Fruit fly (Drosophila melanogaster): ENCODE data around the gene cysu.

DNA sequence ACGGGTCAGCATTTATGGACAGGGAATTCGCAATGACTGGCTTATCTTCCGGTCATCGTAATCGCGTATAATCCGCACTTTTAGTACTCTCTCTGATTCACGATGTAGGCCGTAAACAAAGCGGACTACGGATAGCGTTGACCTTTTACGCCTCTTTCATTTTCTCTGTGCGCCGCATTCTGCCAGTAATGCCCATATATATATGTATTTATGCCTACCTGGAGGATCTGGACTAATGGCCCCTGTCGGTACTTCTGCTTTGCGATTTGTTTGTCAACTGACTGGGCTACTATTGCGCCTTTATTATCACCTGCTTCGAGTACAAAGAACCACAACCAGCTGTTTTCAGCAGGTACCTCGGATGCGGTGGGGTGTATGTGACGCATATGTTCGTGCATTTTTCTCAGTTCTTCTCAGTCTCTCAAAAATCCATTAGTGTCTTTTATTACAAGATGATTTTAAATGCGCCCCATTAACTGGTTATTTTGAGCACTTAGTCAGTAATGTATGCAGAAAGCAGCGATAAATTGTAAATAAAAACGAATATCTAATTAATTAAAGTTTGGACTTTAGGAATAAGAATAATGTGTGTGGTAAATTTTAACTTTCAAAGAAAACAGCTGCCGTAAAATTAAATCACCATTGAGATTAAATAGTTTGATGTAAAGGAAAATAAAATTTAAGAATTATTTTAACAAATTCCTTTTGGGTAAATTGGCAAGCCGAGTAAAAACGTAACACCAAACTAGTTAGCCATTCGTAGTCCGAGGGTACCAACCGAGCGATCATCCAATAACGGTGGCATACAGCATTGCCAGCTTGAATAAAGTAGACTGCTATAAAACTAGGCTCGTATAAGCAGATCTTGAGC is 31.0 kb upstream of the cysu start, which contains the start of gene CREG:
- TF ChIP-seq CG8478 (optimal IDR thresholded peaks at IDR 0.05) (no peak), psq (optimal IDR thresholded peaks at IDR 0.05) (no peak)

Data from whole organism.